Worm (Caenorhabditis elegans): ENCODE results near the gene hint-3.
A peak's percentile ranks its signal among the peaks of the same experiment; 100 is the strongest.

hint-3 gene

ce11 chrV:7728003-7728678 lies 32.1 kb upstream of the hint-3 start (continued):
- TF ChIP-seq hmg-11 (tag; optimal IDR thresholded peaks at IDR 0.05): peak; percentile 80
- TF ChIP-seq elt-3 (tag; optimal IDR thresholded peaks at IDR 0.05): no peak
- no peak for TF ChIP-seq unc-62 (GFP tag; optimal IDR thresholded peaks at IDR 0.05)

- TF ChIP-seq snpc-4 (tag; optimal IDR thresholded peaks at IDR 0.05) (no peak), tbx-2 (tag; optimal IDR thresholded peaks at IDR 0.05) (no peak), nhr-237 (tag; optimal IDR thresholded peaks at IDR 0.05) (no peak), elt-1 (tag; optimal IDR thresholded peaks at IDR 0.05) (no peak), hmg-11 (tag; optimal IDR thresholded peaks at IDR 0.05) (no peak), nhr-12 (tag; optimal IDR thresholded peaks at IDR 0.05) (no peak), nhr-43 (tag; optimal IDR thresholded peaks at IDR 0.05; ENCODE audit: poor library complexity, severe bottlenecking) (no peak), egl-27 (tag; optimal IDR thresholded peaks at IDR 0.05) (no peak), nhr-23 (tag; optimal IDR thresholded peaks at IDR 0.05) (no peak), fkh-10 (GFP tag; optimal IDR thresholded peaks at IDR 0.05) (no peak), ztf-4 (tag; optimal IDR thresholded peaks at IDR 0.05) (no peak), jun-1 (tag; optimal IDR thresholded peaks at IDR 0.05) (no peak), nhr-67 (tag; optimal IDR thresholded peaks at IDR 0.05) (no peak), ceh-9 (tag; optimal IDR thresholded peaks at IDR 0.05) (no peak), ceh-16 (tag; optimal IDR thresholded peaks at IDR 0.05) (no peak), lin-15B (tag; optimal IDR thresholded peaks at IDR 0.05) (no peak), pqm-1 (tag; optimal IDR thresholded peaks at IDR 0.05) (no peak)
Observed at ce11 chrV:7728679-7729027, 31.6 kb upstream of the hint-3 start, which contains the start of gene Y97E10C.1. Y97E10C.1 (plus strand) TSS chrV:7728879.

ce11 chrV:7730488-7730887 lies 29.8 kb upstream of the hint-3 start:
- TF ChIP-seq nhr-43 (tag; optimal IDR thresholded peaks at IDR 0.05; ENCODE audit: poor library complexity, severe bottlenecking) (no peak), elt-2 (tag; optimal IDR thresholded peaks at IDR 0.05) (peak; percentile 21), ztf-4 (tag; optimal IDR thresholded peaks at IDR 0.05) (no peak), nhr-76 (tag; optimal IDR thresholded peaks at IDR 0.05) (no peak), elt-3 (tag; optimal IDR thresholded peaks at IDR 0.05) (peak in 1 of 3 experiments; percentile 12), lsy-12 (tag; optimal IDR thresholded peaks at IDR 0.05) (peak; percentile 40), pha-4 (tag; optimal IDR thresholded peaks at IDR 0.05) (peak; percentile 63), jun-1 (tag; optimal IDR thresholded peaks at IDR 0.05) (peak; percentile 31), unc-39 (tag; optimal IDR thresholded peaks at IDR 0.05) (no peak), nfya-1 (tag; optimal IDR thresholded peaks at IDR 0.05; ENCODE audit: insufficient read depth) (peak; percentile 45), nhr-23 (tag; optimal IDR thresholded peaks at IDR 0.05) (peak; percentile 22), hmg-11 (tag; optimal IDR thresholded peaks at IDR 0.05) (no peak), fos-1 (tag; optimal IDR thresholded peaks at IDR 0.05) (no peak), ama-1 (optimal IDR thresholded peaks at IDR 0.05) (no peak), nhr-25 (tag; optimal IDR thresholded peaks at IDR 0.05) (peak; percentile 61)

ce11 chrV:7733240-7733765 lies 27.0 kb upstream of the hint-3 start:
- no peak for TF ChIP-seq lin-39 (tag; optimal IDR thresholded peaks at IDR 0.05)
- no peak for TF ChIP-seq egl-27 (tag; optimal IDR thresholded peaks at IDR 0.05)
- no peak for TF ChIP-seq mdl-1 (tag; optimal IDR thresholded peaks at IDR 0.05)
- TF ChIP-seq nhr-77 (tag; optimal IDR thresholded peaks at IDR 0.05): no peak
- TF ChIP-seq elt-3 (tag; optimal IDR thresholded peaks at IDR 0.05): no peak
- TF ChIP-seq nhr-76 (tag; optimal IDR thresholded peaks at IDR 0.05): no peak
- no peak for TF ChIP-seq nhr-67 (tag; optimal IDR thresholded peaks at IDR 0.05)
- TF ChIP-seq snpc-4 (tag; optimal IDR thresholded peaks at IDR 0.05): no peak
- no peak for TF ChIP-seq pqm-1 (tag; optimal IDR thresholded peaks at IDR 0.05)
- no peak for TF ChIP-seq ceh-82 (tag; optimal IDR thresholded peaks at IDR 0.05)
- no peak for TF ChIP-seq fkh-10 (GFP tag; optimal IDR thresholded peaks at IDR 0.05)
- TF ChIP-seq nhr-23 (tag; optimal IDR thresholded peaks at IDR 0.05): no peak
- no peak for TF ChIP-seq R02D3.7 (tag; optimal IDR thresholded peaks at IDR 0.05)
- TF ChIP-seq pha-4 (tag; optimal IDR thresholded peaks at IDR 0.05): no peak
- TF ChIP-seq fos-1 (tag; optimal IDR thresholded peaks at IDR 0.05): no peak
- no peak for TF ChIP-seq nhr-43 (tag; optimal IDR thresholded peaks at IDR 0.05; ENCODE audit: poor library complexity, severe bottlenecking)
- no peak for TF ChIP-seq unc-39 (tag; optimal IDR thresholded peaks at IDR 0.05)
- TF ChIP-seq ztf-4 (tag; optimal IDR thresholded peaks at IDR 0.05): no peak

- TF ChIP-seq nhr-67 (tag; optimal IDR thresholded peaks at IDR 0.05) (no peak), snpc-4 (tag; optimal IDR thresholded peaks at IDR 0.05) (peak; percentile 7), lin-15B (tag; optimal IDR thresholded peaks at IDR 0.05) (peak; percentile 64), pqm-1 (tag; optimal IDR thresholded peaks at IDR 0.05) (no peak), ama-1 (optimal IDR thresholded peaks at IDR 0.05) (peak; percentile 28), egl-5 (tag; optimal IDR thresholded peaks at IDR 0.05) (peak; percentile 23), nhr-237 (tag; optimal IDR thresholded peaks at IDR 0.05) (no peak), elt-2 (tag; optimal IDR thresholded peaks at IDR 0.05) (peak; percentile 4), nfya-1 (tag; optimal IDR thresholded peaks at IDR 0.05; ENCODE audit: insufficient read depth) (peak; percentile 76), skn-1 (tag; optimal IDR thresholded peaks at IDR 0.05) (peak; percentile 83), tbx-2 (tag; optimal IDR thresholded peaks at IDR 0.05) (no peak), hmg-11 (tag; optimal IDR thresholded peaks at IDR 0.05) (peak; percentile 57), mdl-1 (tag; optimal IDR thresholded peaks at IDR 0.05) (no peak), fkh-10 (GFP tag; optimal IDR thresholded peaks at IDR 0.05) (peak; percentile 31), ceh-28 (tag; optimal IDR thresholded peaks at IDR 0.05) (peak; percentile 5), ceh-16 (tag; optimal IDR thresholded peaks at IDR 0.05) (no peak), nhr-23 (tag; optimal IDR thresholded peaks at IDR 0.05) (peak; percentile 66), egl-27 (tag; optimal IDR thresholded peaks at IDR 0.05) (no peak), nhr-25 (tag; optimal IDR thresholded peaks at IDR 0.05) (peak; percentile 65), pha-4 (tag; optimal IDR thresholded peaks at IDR 0.05) (peak; percentile 77), ceh-82 (tag; optimal IDR thresholded peaks at IDR 0.05) (no peak), lin-39 (tag; optimal IDR thresholded peaks at IDR 0.05) (peak; percentile 82)
Observed at ce11 chrV:7734909-7735308, 25.4 kb upstream of the hint-3 start, which contains the start of gene clic-1. clic-1 (minus strand) TSS chrV:7734911.
